Worm (Caenorhabditis elegans): ENCODE data around the gene mnm-2.

DNA sequence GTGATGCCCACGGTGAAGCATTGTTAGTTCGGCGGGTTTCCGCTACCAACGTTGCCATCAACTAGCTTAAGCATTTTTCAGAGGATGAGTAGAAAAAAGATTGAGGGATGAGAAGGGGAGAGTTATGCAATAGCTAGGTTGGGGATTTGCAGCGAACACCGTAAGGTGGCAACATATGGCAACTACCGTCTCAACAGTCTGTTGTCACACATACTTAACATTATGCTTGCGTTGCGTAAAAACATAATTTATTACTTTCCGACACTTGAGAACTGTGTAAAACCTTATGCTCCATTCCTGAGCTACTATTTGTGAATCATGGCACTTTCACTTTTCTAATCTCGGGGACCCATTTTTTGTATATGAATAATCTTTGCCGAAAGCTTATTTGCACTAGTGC is 42.0 kb upstream of the mnm-2 start:
- TF ChIP-seq med-1 (GFP tag; optimal IDR thresholded peaks at IDR 0.05; ENCODE audit: insufficient read depth), result no peak
- TF ChIP-seq ref-1 (GFP tag; conservative IDR thresholded peaks at IDR 0.05), result no peak
- no peak for TF ChIP-seq T22C8.4 (GFP tag; IDR thresholded peaks at IDR 0.05)
- no peak for TF ChIP-seq flt-1 (GFP tag; IDR thresholded peaks at IDR 0.05)
- TF ChIP-seq tab-1 (GFP tag; IDR thresholded peaks at IDR 0.05), result no peak
- TF ChIP-seq ztf-29 (GFP tag; IDR thresholded peaks at IDR 0.05), result no peak

All from whole organism, midembryonic.